Fruit fly (Drosophila melanogaster) whole organism, embryonic: ENCODE measurements around the gene Eip63F-1.

Experiments used
- CG11696 ChIP-seq: fragments of 200-800 bp; sonication (Bioruptor generic); IDR thresholded peaks from 2 replicates; pipeline ENCODE4 v1.3.6; 2022; ENCODE audit warnings: missing biosample characterization, missing genetic modification characterization
- CG13775 ChIP-seq: fragments of 200-800 bp; sonication (Bioruptor generic); optimal IDR thresholded peaks from 3 replicates; lab custom pipeline; 2017; ENCODE audit warnings: missing biosample characterization, mild to moderate bottlenecking, missing genetic modification characterization

- TF ChIP-seq CG13775 (GFP tag; lab: Kevin White, UChicago), result no peak
- no peak for TF ChIP-seq CG11696 (GFP tag; lab: Robert Waterston, UW)
Observed at dm6 chr3L:3980027-3980426, 44.6 kb upstream of the Eip63F-1 start.
